Worm (Caenorhabditis elegans): ENCODE data around the gene srd-55.
A peak's percentile ranks its signal among the peaks of the same experiment; 100 is the strongest.

Gene srd-55

ce11 chrII:7394690-7395054 is 13.6 kb upstream of the srd-55 start, which contains the start of gene bath-44:
Gene bath-44 (plus strand): TSS chrII:7394955.
- TF ChIP-seq W03F9.2 (tag; optimal IDR thresholded peaks at IDR 0.05) (no peak), him-1 (tag; optimal IDR thresholded peaks at IDR 0.05) (no peak), dao-5 (tag; optimal IDR thresholded peaks at IDR 0.05) (no peak)

- TF ChIP-seq W03F9.2 (tag; optimal IDR thresholded peaks at IDR 0.05) (no peak), dao-5 (tag; optimal IDR thresholded peaks at IDR 0.05) (no peak), him-1 (tag; optimal IDR thresholded peaks at IDR 0.05) (no peak)
These were observed 12.2 kb upstream of the srd-55 start for ce11 chrII:7396081-7396480.

- TF ChIP-seq W03F9.2 (tag; optimal IDR thresholded peaks at IDR 0.05), result no peak
- TF ChIP-seq him-1 (tag; optimal IDR thresholded peaks at IDR 0.05), result peak; percentile 9
- no peak for TF ChIP-seq dao-5 (tag; optimal IDR thresholded peaks at IDR 0.05)
These were observed 10.9 kb upstream of the srd-55 start for ce11 chrII:7397273-7397840.

ce11 chrII:7398712-7399111 is 9.6 kb upstream of the srd-55 start, which contains the start of gene C07D10.1:
Gene C07D10.1 (plus strand): TSS chrII:7399012.
- TF ChIP-seq dao-5 (tag; optimal IDR thresholded peaks at IDR 0.05) (no peak), W03F9.2 (tag; optimal IDR thresholded peaks at IDR 0.05) (no peak), him-1 (tag; optimal IDR thresholded peaks at IDR 0.05) (no peak)

- TF ChIP-seq dao-5 (tag; optimal IDR thresholded peaks at IDR 0.05), result no peak
- TF ChIP-seq W03F9.2 (tag; optimal IDR thresholded peaks at IDR 0.05), result no peak
- TF ChIP-seq him-1 (tag; optimal IDR thresholded peaks at IDR 0.05), result no peak
These were observed 5.7 kb upstream of the srd-55 start, which contains the start of gene nas-7 for ce11 chrII:7402625-7403024. Gene nas-7 (minus strand): TSS chrII:7402725.

ce11 chrII:7404001-7404400 is 4.3 kb upstream of the srd-55 start:
- TF ChIP-seq him-1 (tag; optimal IDR thresholded peaks at IDR 0.05), result no peak
- no peak for TF ChIP-seq W03F9.2 (tag; optimal IDR thresholded peaks at IDR 0.05)
- no peak for TF ChIP-seq dao-5 (tag; optimal IDR thresholded peaks at IDR 0.05)

ce11 chrII:7405262-7405661 is 3.0 kb upstream of the srd-55 start:
- TF ChIP-seq him-1 (tag; optimal IDR thresholded peaks at IDR 0.05), result no peak

- TF ChIP-seq dao-5 (tag; optimal IDR thresholded peaks at IDR 0.05) (no peak), W03F9.2 (tag; optimal IDR thresholded peaks at IDR 0.05) (no peak), him-1 (tag; optimal IDR thresholded peaks at IDR 0.05) (no peak)
These were observed 1.9 kb upstream of the srd-55 start for ce11 chrII:7406438-7406837.

ce11 chrII:7411930-7412329 is 3.6 kb downstream of the srd-55 start, which contains the start of gene K02A2.5:
Gene K02A2.5 (minus strand): TSS chrII:7412030.
- TF ChIP-seq W03F9.2 (tag; optimal IDR thresholded peaks at IDR 0.05), result no peak
- no peak for TF ChIP-seq him-1 (tag; optimal IDR thresholded peaks at IDR 0.05)
- no peak for TF ChIP-seq dao-5 (tag; optimal IDR thresholded peaks at IDR 0.05)

ce11 chrII:7413275-7413674 is 5.0 kb downstream of the srd-55 start:
- TF ChIP-seq W03F9.2 (tag; optimal IDR thresholded peaks at IDR 0.05) (no peak), dao-5 (tag; optimal IDR thresholded peaks at IDR 0.05) (no peak), him-1 (tag; optimal IDR thresholded peaks at IDR 0.05) (no peak)

ce11 chrII:7413764-7414163 is 5.5 kb downstream of the srd-55 start:
- TF ChIP-seq him-1 (tag; optimal IDR thresholded peaks at IDR 0.05) (no peak), W03F9.2 (tag; optimal IDR thresholded peaks at IDR 0.05) (no peak), dao-5 (tag; optimal IDR thresholded peaks at IDR 0.05) (no peak)

- no peak for TF ChIP-seq dao-5 (tag; optimal IDR thresholded peaks at IDR 0.05)
- no peak for TF ChIP-seq him-1 (tag; optimal IDR thresholded peaks at IDR 0.05)
These were observed 11.3 kb downstream of the srd-55 start for ce11 chrII:7419563-7419962.

- TF ChIP-seq W03F9.2 (tag; optimal IDR thresholded peaks at IDR 0.05), result no peak
- TF ChIP-seq him-1 (tag; optimal IDR thresholded peaks at IDR 0.05), result no peak
- TF ChIP-seq dao-5 (tag; optimal IDR thresholded peaks at IDR 0.05), result no peak
These were observed 11.9 kb downstream of the srd-55 start for ce11 chrII:7420157-7420556.

- TF ChIP-seq dao-5 (tag; optimal IDR thresholded peaks at IDR 0.05) (no peak), W03F9.2 (tag; optimal IDR thresholded peaks at IDR 0.05) (no peak), him-1 (tag; optimal IDR thresholded peaks at IDR 0.05) (no peak)
These were observed 12.6 kb downstream of the srd-55 start for ce11 chrII:7420796-7421386.

ce11 chrII:7432327-7432726 is 24.0 kb downstream of the srd-55 start, which contains the start of gene srd-54:
Gene srd-54 (plus strand): TSS chrII:7432627.
- TF ChIP-seq W03F9.2 (tag; optimal IDR thresholded peaks at IDR 0.05), result no peak

Measured in whole organism, L4/young adult.